Worm (Caenorhabditis elegans): ENCODE data around the gene gex-3.
A peak's percentile ranks its signal among the peaks of the same experiment; 100 is the strongest.

Gene gex-3

ce11 chrIV:12441715-12442114, 37.5 kb downstream of the gex-3 start, which contains the start of gene C25G4.17:
TSS of gene C25G4.17 (plus strand) at chrIV:12442015.
- TF ChIP-seq zag-1 (tag; optimal IDR thresholded peaks at IDR 0.05) (no peak), nfya-1 (tag; optimal IDR thresholded peaks at IDR 0.05; ENCODE audit: insufficient read depth) (no peak), sea-2 (GFP tag; optimal IDR thresholded peaks at IDR 0.05) (no peak), ama-1 (optimal IDR thresholded peaks at IDR 0.05) (no peak), fkh-2 (tag; optimal IDR thresholded peaks at IDR 0.05) (no peak), nhr-237 (tag; optimal IDR thresholded peaks at IDR 0.05) (no peak), ceh-16 (tag; optimal IDR thresholded peaks at IDR 0.05) (no peak), lin-15B (tag; optimal IDR thresholded peaks at IDR 0.05) (no peak), unc-39 (tag; optimal IDR thresholded peaks at IDR 0.05) (no peak), skn-1 (tag; optimal IDR thresholded peaks at IDR 0.05) (no peak), nhr-77 (tag; optimal IDR thresholded peaks at IDR 0.05) (no peak), hmg-11 (tag; optimal IDR thresholded peaks at IDR 0.05) (no peak), pqm-1 (tag; optimal IDR thresholded peaks at IDR 0.05) (no peak), nhr-67 (tag; optimal IDR thresholded peaks at IDR 0.05) (no peak), egl-27 (tag; optimal IDR thresholded peaks at IDR 0.05) (no peak), elt-2 (tag; optimal IDR thresholded peaks at IDR 0.05) (no peak), eor-1 (tag; optimal IDR thresholded peaks at IDR 0.05) (no peak), tbx-2 (tag; optimal IDR thresholded peaks at IDR 0.05) (no peak)

ce11 chrIV:12443936-12444335, 39.7 kb downstream of the gex-3 start, which contains the start of gene C25G4.2:
TSS of gene C25G4.2 (minus strand) at chrIV:12444035.
- TF ChIP-seq fkh-10 (GFP tag; optimal IDR thresholded peaks at IDR 0.05): no peak
- TF ChIP-seq ceh-9 (tag; optimal IDR thresholded peaks at IDR 0.05): no peak
- TF ChIP-seq elt-1 (tag; optimal IDR thresholded peaks at IDR 0.05): no peak
- no peak for TF ChIP-seq ama-1 (optimal IDR thresholded peaks at IDR 0.05)
- no peak for TF ChIP-seq ceh-82 (tag; optimal IDR thresholded peaks at IDR 0.05)
- no peak for TF ChIP-seq lin-15B (tag; optimal IDR thresholded peaks at IDR 0.05)
- no peak for TF ChIP-seq ztf-11 (tag; optimal IDR thresholded peaks at IDR 0.05)
- TF ChIP-seq nhr-77 (tag; optimal IDR thresholded peaks at IDR 0.05): no peak
- TF ChIP-seq pqm-1 (tag; optimal IDR thresholded peaks at IDR 0.05): no peak
- TF ChIP-seq R02D3.7 (tag; optimal IDR thresholded peaks at IDR 0.05): no peak
- no peak for TF ChIP-seq ztf-4 (tag; optimal IDR thresholded peaks at IDR 0.05)
- TF ChIP-seq aly-2 (tag; optimal IDR thresholded peaks at IDR 0.05): no peak
- no peak for TF ChIP-seq nhr-237 (tag; optimal IDR thresholded peaks at IDR 0.05)
- TF ChIP-seq mdl-1 (tag; optimal IDR thresholded peaks at IDR 0.05): no peak
- TF ChIP-seq nhr-67 (tag; optimal IDR thresholded peaks at IDR 0.05): no peak
- no peak for TF ChIP-seq elt-2 (tag; optimal IDR thresholded peaks at IDR 0.05)
- TF ChIP-seq sea-2 (GFP tag; optimal IDR thresholded peaks at IDR 0.05): no peak
- no peak for TF ChIP-seq eor-1 (tag; optimal IDR thresholded peaks at IDR 0.05)
- TF ChIP-seq nhr-25 (tag; optimal IDR thresholded peaks at IDR 0.05): no peak
- TF ChIP-seq ceh-16 (tag; optimal IDR thresholded peaks at IDR 0.05): no peak

- TF ChIP-seq nhr-23 (tag; optimal IDR thresholded peaks at IDR 0.05): no peak
- no peak for TF ChIP-seq pha-4 (tag; optimal IDR thresholded peaks at IDR 0.05)
- no peak for TF ChIP-seq nhr-67 (tag; optimal IDR thresholded peaks at IDR 0.05)
- TF ChIP-seq nhr-11 (tag; optimal IDR thresholded peaks at IDR 0.05): no peak
- no peak for TF ChIP-seq R02D3.7 (tag; optimal IDR thresholded peaks at IDR 0.05)
- TF ChIP-seq fkh-2 (tag; optimal IDR thresholded peaks at IDR 0.05): no peak
- TF ChIP-seq ceh-9 (tag; optimal IDR thresholded peaks at IDR 0.05): no peak
- TF ChIP-seq tbx-2 (tag; optimal IDR thresholded peaks at IDR 0.05): no peak
- TF ChIP-seq nhr-25 (tag; optimal IDR thresholded peaks at IDR 0.05): no peak
- no peak for TF ChIP-seq hmg-11 (tag; optimal IDR thresholded peaks at IDR 0.05)
- TF ChIP-seq daf-12 (tag; optimal IDR thresholded peaks at IDR 0.05): no peak
- TF ChIP-seq aly-2 (tag; optimal IDR thresholded peaks at IDR 0.05): no peak
- no peak for TF ChIP-seq nhr-12 (tag; optimal IDR thresholded peaks at IDR 0.05)
- TF ChIP-seq eor-1 (tag; optimal IDR thresholded peaks at IDR 0.05): no peak
These were observed 41.3 kb downstream of the gex-3 start, which contains the start of gene C25G4.3 for ce11 chrIV:12445463-12445934. TSS of gene C25G4.3 (minus strand) at chrIV:12445884.

- no peak for TF ChIP-seq mdl-1 (tag; optimal IDR thresholded peaks at IDR 0.05)
- TF ChIP-seq lin-15B (tag; optimal IDR thresholded peaks at IDR 0.05): peak; percentile 51
- peak; percentile 38 for TF ChIP-seq nhr-23 (tag; optimal IDR thresholded peaks at IDR 0.05)
- no peak for TF ChIP-seq pha-4 (tag; optimal IDR thresholded peaks at IDR 0.05)
- peak; percentile 30 for TF ChIP-seq nhr-25 (tag; optimal IDR thresholded peaks at IDR 0.05)
- no peak for TF ChIP-seq elt-3 (tag; optimal IDR thresholded peaks at IDR 0.05)
- no peak for TF ChIP-seq zag-1 (tag; optimal IDR thresholded peaks at IDR 0.05)
- no peak for TF ChIP-seq fkh-2 (tag; optimal IDR thresholded peaks at IDR 0.05)
- TF ChIP-seq skn-1 (tag; optimal IDR thresholded peaks at IDR 0.05): no peak
- TF ChIP-seq egl-5 (tag; optimal IDR thresholded peaks at IDR 0.05): no peak
- no peak for TF ChIP-seq ztf-11 (tag; optimal IDR thresholded peaks at IDR 0.05)
- peak; percentile 27 for TF ChIP-seq lin-39 (tag; optimal IDR thresholded peaks at IDR 0.05)
- no peak for TF ChIP-seq jun-1 (tag; optimal IDR thresholded peaks at IDR 0.05)
- no peak for TF ChIP-seq ama-1 (optimal IDR thresholded peaks at IDR 0.05)
- no peak for TF ChIP-seq pqm-1 (tag; optimal IDR thresholded peaks at IDR 0.05)
- no peak for TF ChIP-seq unc-39 (tag; optimal IDR thresholded peaks at IDR 0.05)
- TF ChIP-seq elt-1 (tag; optimal IDR thresholded peaks at IDR 0.05): no peak
- no peak for TF ChIP-seq nhr-43 (tag; optimal IDR thresholded peaks at IDR 0.05; ENCODE audit: poor library complexity, severe bottlenecking)
- TF ChIP-seq ceh-9 (tag; optimal IDR thresholded peaks at IDR 0.05): no peak
- no peak for TF ChIP-seq fos-1 (tag; optimal IDR thresholded peaks at IDR 0.05)
- no peak for TF ChIP-seq nhr-11 (tag; optimal IDR thresholded peaks at IDR 0.05)
- TF ChIP-seq eor-1 (tag; optimal IDR thresholded peaks at IDR 0.05): no peak
- TF ChIP-seq lsy-12 (tag; optimal IDR thresholded peaks at IDR 0.05): no peak
- TF ChIP-seq sea-2 (GFP tag; optimal IDR thresholded peaks at IDR 0.05): no peak
- TF ChIP-seq nhr-12 (tag; optimal IDR thresholded peaks at IDR 0.05): no peak
- TF ChIP-seq nhr-28 (tag; optimal IDR thresholded peaks at IDR 0.05): no peak
- TF ChIP-seq nfya-1 (tag; optimal IDR thresholded peaks at IDR 0.05; ENCODE audit: insufficient read depth): no peak
- TF ChIP-seq snpc-4 (tag; optimal IDR thresholded peaks at IDR 0.05): no peak
- no peak for TF ChIP-seq fkh-10 (GFP tag; optimal IDR thresholded peaks at IDR 0.05)
- TF ChIP-seq daf-12 (tag; optimal IDR thresholded peaks at IDR 0.05): no peak
These were observed 47.1 kb downstream of the gex-3 start, which contains the start of gene dpy-26 for ce11 chrIV:12451225-12451831. TSS of gene dpy-26 (minus strand) at chrIV:12451335.
